Fruit fly (Drosophila melanogaster) whole organism, embryonic: Measurements from ENCODE around the gene CG13995.
A peak's percentile ranks its signal among the peaks of the same experiment; 100 is the strongest.

Experiments used
- ATbp ChIP-seq: fragments of 200-800 bp; sonication (Bioruptor generic); optimal IDR thresholded peaks from 2 replicates; lab custom pipeline; 2017; ENCODE audit warnings: missing biosample characterization, mild to moderate bottlenecking, missing genetic modification characterization, missing genetic modification reagents
- B-H2 ChIP-seq: fragments of 200-800 bp; sonication (Bioruptor generic); optimal IDR thresholded peaks from 2 replicates; lab custom pipeline; 2018; ENCODE audit warnings: missing biosample characterization, mild to moderate bottlenecking, missing genetic modification characterization
- Bdp1 ChIP-seq: fragments of 200-800 bp; sonication (Bioruptor generic); optimal IDR thresholded peaks from 3 replicates; lab custom pipeline; 2016; ENCODE audit warnings: missing biosample characterization, missing genetic modification characterization
- CG10543 ChIP-seq: fragments of 200-800 bp; sonication (Bioruptor generic); optimal IDR thresholded peaks from 3 replicates; lab custom pipeline; 2017; ENCODE audit warnings: missing biosample characterization, mild to moderate bottlenecking, missing genetic modification characterization, moderate library complexity
- CG12155 ChIP-seq: fragments of 200-800 bp; sonication (Bioruptor generic); optimal IDR thresholded peaks from 3 replicates; lab custom pipeline; 2016; ENCODE audit warnings: missing biosample characterization, missing genetic modification characterization
- CG1233 ChIP-seq: fragments of 200-800 bp; sonication (Bioruptor generic); optimal IDR thresholded peaks from 4 replicates; lab custom pipeline; 2018; ENCODE audit warnings: missing biosample characterization, mild to moderate bottlenecking, missing genetic modification characterization
- CG12659 ChIP-seq: fragments of 200-800 bp; sonication (Bioruptor generic); optimal IDR thresholded peaks from 3 replicates; lab custom pipeline; 2017; ENCODE audit warnings: mild to moderate bottlenecking, missing biosample characterization, missing genetic modification reagents, missing genetic modification characterization
- CG13287 ChIP-seq: fragments of 200-800 bp; sonication (Bioruptor generic); IDR thresholded peaks from 2 replicates; pipeline ENCODE4 v1.3.6; 2022; ENCODE audit warnings: missing biosample characterization, missing genetic modification characterization; ENCODE audit not compliant: partially characterized antibody
- CG13894 ChIP-seq: fragments of 200-800 bp; sonication (Bioruptor generic); optimal IDR thresholded peaks from 3 replicates; lab custom pipeline; 2018; ENCODE audit warnings: missing biosample characterization, mild to moderate bottlenecking, missing genetic modification characterization, moderate library complexity
- CG18011 ChIP-seq: fragments of 200-800 bp; sonication (Bioruptor generic); optimal IDR thresholded peaks from 2 replicates; lab custom pipeline; 2017; ENCODE audit warnings: missing biosample characterization, missing genetic modification characterization, mild to moderate bottlenecking, moderate library complexity, missing genotype
- CG18599 ChIP-seq: fragments of 200-800 bp; sonication (Bioruptor generic); optimal IDR thresholded peaks from 3 replicates; lab custom pipeline; 2017; ENCODE audit warnings: missing biosample characterization, missing genetic modification characterization, mild to moderate bottlenecking, moderate library complexity, missing genetic modification reagents
- CG2116 ChIP-seq: fragments of 200-800 bp; sonication (Bioruptor generic); optimal IDR thresholded peaks from 3 replicates; lab custom pipeline; 2018; ENCODE audit warnings: missing biosample characterization, mild to moderate bottlenecking, missing genetic modification characterization
- CG2678 ChIP-seq: fragments of 200-800 bp; sonication (Bioruptor generic); optimal IDR thresholded peaks from 3 replicates; lab custom pipeline; 2019; ENCODE audit warnings: missing biosample characterization, mild to moderate bottlenecking, missing genetic modification characterization, moderate library complexity
- CG31441 ChIP-seq: fragments of 200-800 bp; sonication (Bioruptor generic); IDR thresholded peaks from 2 replicates; pipeline ENCODE4 v1.3.6; 2022; ENCODE audit warnings: missing biosample characterization, missing genetic modification characterization
- CG33213 ChIP-seq: fragments of 200-800 bp; sonication (Bioruptor generic); optimal IDR thresholded peaks from 3 replicates; lab custom pipeline; 2016; ENCODE audit warnings: missing biosample characterization, missing genetic modification characterization
- CG33557 ChIP-seq: fragments of 200-800 bp; sonication (Bioruptor generic); optimal IDR thresholded peaks from 2 replicates; lab custom pipeline; 2019; ENCODE audit warnings: missing biosample characterization, mild to moderate bottlenecking, missing genetic modification characterization, moderate library complexity
- CG4328 ChIP-seq: fragments of 200-800 bp; sonication (Bioruptor generic); optimal IDR thresholded peaks from 3 replicates; lab custom pipeline; 2017; ENCODE audit warnings: missing biosample characterization, missing genetic modification reagents, missing genetic modification characterization
- CG5180 ChIP-seq: fragments of 200-800 bp; sonication (Bioruptor generic); optimal IDR thresholded peaks from 3 replicates; lab custom pipeline; 2017; ENCODE audit warnings: missing biosample characterization, missing genetic modification characterization, mild to moderate bottlenecking, moderate library complexity, missing genetic modification reagents
- CG6791 ChIP-seq: fragments of 200-800 bp; sonication (Bioruptor generic); IDR thresholded peaks from 3 replicates; pipeline ENCODE4 v1.3.6; 2022; ENCODE audit warnings: missing biosample characterization, missing genetic modification characterization; ENCODE audit not compliant: partially characterized antibody
- CG8359 ChIP-seq: fragments of 200-800 bp; sonication (Bioruptor generic); optimal IDR thresholded peaks from 2 replicates; lab custom pipeline; 2017; ENCODE audit warnings: missing biosample characterization, mild to moderate bottlenecking, missing genetic modification characterization, borderline replicate concordance
- CG8924 ChIP-seq: fragments of 200-800 bp; optimal IDR thresholded peaks from 3 replicates; lab custom pipeline; 2019; ENCODE audit warnings: missing biosample characterization, mild to moderate bottlenecking, missing genetic modification characterization, moderate library complexity
- CG9932 ChIP-seq: fragments of 200-800 bp; sonication (Bioruptor generic); IDR thresholded peaks from 2 replicates; pipeline ENCODE4 v1.3.6; 2022; ENCODE audit warnings: missing biosample characterization, missing genetic modification characterization
- Deaf1 ChIP-seq: fragments of 200-800 bp; optimal IDR thresholded peaks from 3 replicates; lab custom pipeline; 2019; ENCODE audit warnings: missing biosample characterization, mild to moderate bottlenecking, missing genetic modification characterization, moderate library complexity
- Dip2 ChIP-seq: fragments of 200-800 bp; sonication (Bioruptor generic); IDR thresholded peaks from 2 replicates; pipeline ENCODE4 v1.3.6; 2022; ENCODE audit warnings: missing biosample characterization, missing genetic modification characterization
- Doc2 ChIP-seq: fragments of 200-800 bp; sonication (Bioruptor generic); IDR thresholded peaks from 2 replicates; pipeline ENCODE4 v1.3.6; 2022; ENCODE audit warnings: missing biosample characterization, missing genetic modification characterization
- Eip74EF ChIP-seq, 2 experiments: fragments of 200-800 bp in 1 of 2; fragments of >200 bp in 1 of 2; sonication (Bioruptor generic) in 1 of 2; optimal IDR thresholded peaks; 2 replicates each; lab custom pipeline; 2017 to 2019; ENCODE audit warnings: missing biosample characterization in 2 of 2, missing genetic modification characterization in 2 of 2, mild to moderate bottlenecking in 1 of 2, moderate library complexity in 1 of 2
- Ets65A ChIP-seq: fragments of 200-800 bp; sonication (Bioruptor generic); peaks from one replicate; lab custom pipeline; 2016; ENCODE audit warnings: missing biosample characterization, missing genetic modification characterization
- Fer3 ChIP-seq: fragments of 200-800 bp; sonication (Bioruptor generic); optimal IDR thresholded peaks from 2 replicates; lab custom pipeline; 2018; ENCODE audit warnings: missing biosample characterization, mild to moderate bottlenecking, missing genetic modification characterization, moderate library complexity
- MESR4 ChIP-seq: fragments of 200-800 bp; sonication (Bioruptor generic); optimal IDR thresholded peaks from 2 replicates; lab custom pipeline; 2018; ENCODE audit warnings: missing biosample characterization, mild to moderate bottlenecking, missing genetic modification characterization, moderate library complexity
- Med ChIP-seq: fragments of 200-800 bp; sonication (Bioruptor generic); peaks from one replicate; lab custom pipeline; 2016; ENCODE audit warnings: missing biosample characterization, missing genetic modification characterization, mild to moderate bottlenecking, inconsistent platforms, moderate library complexity
- Pdp1 ChIP-seq, 2 experiments: fragments of 200-800 bp; sonication (Bioruptor generic); optimal IDR thresholded peaks; 3 replicates each; lab custom pipeline; 2016; ENCODE audit warnings: missing biosample characterization in 2 of 2, missing genetic modification characterization in 2 of 2, mild to moderate bottlenecking in 1 of 2, moderate library complexity in 1 of 2
- Rfx ChIP-seq: fragments of 200-800 bp; sonication (Bioruptor generic); IDR thresholded peaks from 2 replicates; pipeline ENCODE4 v1.3.6; 2022; ENCODE audit warnings: missing biosample characterization, missing genetic modification characterization
- Sox100B ChIP-seq: fragments of 200-800 bp; sonication (Bioruptor generic); optimal IDR thresholded peaks from 3 replicates; lab custom pipeline; 2018; ENCODE audit warnings: missing biosample characterization, mild to moderate bottlenecking, missing genetic modification characterization
- Sox102F ChIP-seq: fragments of 200-800 bp; sonication (Bioruptor generic); optimal IDR thresholded peaks from 2 replicates; lab custom pipeline; 2018; ENCODE audit warnings: missing biosample characterization, mild to moderate bottlenecking, missing genetic modification characterization, moderate library complexity
- caup ChIP-seq: fragments of 200-800 bp; sonication (Bioruptor generic); optimal IDR thresholded peaks from 3 replicates; lab custom pipeline; 2017; ENCODE audit warnings: missing biosample characterization, mild to moderate bottlenecking, missing genetic modification characterization, moderate library complexity; ENCODE audit not compliant: severe bottlenecking
- chinmo ChIP-seq: fragments of 200-800 bp; sonication (Bioruptor generic); IDR thresholded peaks from 4 replicates; pipeline ENCODE4 v1.3.6; 2022; ENCODE audit warnings: missing biosample characterization, missing genetic modification characterization; ENCODE audit not compliant: partially characterized antibody
- ci ChIP-seq: fragments of 200-800 bp; sonication (Bioruptor generic); IDR thresholded peaks from 3 replicates; pipeline ENCODE4 v1.3.6; 2022; ENCODE audit warnings: missing biosample characterization, missing genetic modification characterization
- dmrt11E ChIP-seq: fragments of 200-800 bp; sonication (Bioruptor generic); optimal IDR thresholded peaks from 3 replicates; lab custom pipeline; 2018; ENCODE audit warnings: missing biosample characterization, mild to moderate bottlenecking, missing genetic modification characterization, moderate library complexity
- eve ChIP-seq, 2 experiments: fragments of >200 bp; optimal IDR thresholded peaks; 2 replicates each; lab custom pipeline; 2017; ENCODE audit warnings: missing biosample characterization in 2 of 2, missing genetic modification characterization in 2 of 2
- gem ChIP-seq: fragments of 200-800 bp; sonication (Bioruptor generic); optimal IDR thresholded peaks from 2 replicates; lab custom pipeline; 2019; ENCODE audit warnings: missing biosample characterization, mild to moderate bottlenecking, missing genetic modification characterization, moderate library complexity
- grn ChIP-seq: fragments of 200-800 bp; sonication (Bioruptor generic); optimal IDR thresholded peaks from 3 replicates; lab custom pipeline; 2017; ENCODE audit warnings: missing biosample characterization, missing genetic modification characterization
- gsb-n ChIP-seq: fragments of 200-800 bp; sonication (Bioruptor generic); optimal IDR thresholded peaks from 3 replicates; lab custom pipeline; 2018; ENCODE audit warnings: missing biosample characterization, mild to moderate bottlenecking, missing genetic modification characterization
- ken ChIP-seq: fragments of 200-800 bp; sonication (Bioruptor generic); IDR thresholded peaks from 3 replicates; pipeline ENCODE4 v1.3.6; 2022; ENCODE audit warnings: missing biosample characterization, missing genetic modification characterization
- luna ChIP-seq: fragments of 200-800 bp; sonication (Bioruptor generic); optimal IDR thresholded peaks from 2 replicates; lab custom pipeline; 2016; ENCODE audit warnings: missing biosample characterization, missing genetic modification characterization
- salm ChIP-seq: fragments of 200-800 bp; sonication (Bioruptor generic); optimal IDR thresholded peaks from 2 replicates; lab custom pipeline; 2018; ENCODE audit warnings: missing biosample characterization, mild to moderate bottlenecking, missing genetic modification characterization
- sd ChIP-seq: fragments of 200-800 bp; sonication (Bioruptor generic); optimal IDR thresholded peaks from 3 replicates; lab custom pipeline; 2018; ENCODE audit warnings: missing biosample characterization, mild to moderate bottlenecking, missing genetic modification characterization, moderate library complexity
- sens ChIP-seq: fragments of 200-800 bp; sonication (Bioruptor generic); peaks from one replicate; lab custom pipeline; 2016; ENCODE audit warnings: missing biosample characterization, missing genetic modification characterization

CG13995 gene

dm6 chr2L:6082936-6083627 is 29.0 kb downstream of the CG13995 start (continued):
- TF ChIP-seq dmrt11E (tag; lab: Kevin White, UChicago) (no peak), Sox102F (GFP tag; lab: Kevin White, UChicago) (peak; percentile 1), Eip74EF (GFP tag; optimal IDR thresholded peaks at IDR 0.05; lab: Kevin White, UChicago) (peak in 1 of 2 experiments; percentile 88), grn (peak; percentile 59), luna (GFP tag; lab: Kevin White, UChicago) (no peak), MESR4 (GFP tag; lab: Kevin White, UChicago) (no peak), Dip2 (GFP tag; lab: Robert Waterston, UW) (no peak), Med (GFP tag; lab: Kevin White, UChicago) (peak; percentile 73), gem (tag; lab: Kevin White, UChicago) (peak; percentile 19), CG31441 (GFP tag; lab: Robert Waterston, UW) (no peak), Bdp1 (peak; percentile 8), Fer3 (tag; lab: Kevin White, UChicago) (peak; percentile 45), CG13287 (GFP tag; lab: Robert Waterston, UW) (0 out of 2 replicates have a peak, but pooled peaks have one; percentile 26), CG8924 (tag; lab: Kevin White, UChicago) (peak; percentile 37), chinmo (GFP tag; lab: Robert Waterston, UW) (peak; percentile 96; the same call in 3 of the 4 replicates), caup (GFP tag; lab: Kevin White, UChicago) (peak; percentile 55), Deaf1 (tag; lab: Kevin White, UChicago) (peak; percentile 99), ken (GFP tag; lab: Robert Waterston, UW) (no peak), CG5180 (GFP tag; lab: Kevin White, UChicago) (no peak), CG8359 (GFP tag; lab: Kevin White, UChicago) (no peak), gsb-n (tag; lab: Kevin White, UChicago) (peak; percentile 1), CG2116 (peak; percentile 18), CG13894 (tag; lab: Kevin White, UChicago) (peak; percentile 55), B-H2 (GFP tag; lab: Kevin White, UChicago) (peak; percentile 3), CG18599 (peak; percentile 25), CG2678 (peak; percentile 4), CG6791 (GFP tag; lab: Robert Waterston, UW) (0 out of 3 replicates have a peak, but pooled peaks have one; percentile 13), CG10543 (GFP tag; lab: Kevin White, UChicago) (peak; percentile 95), Doc2 (GFP tag; lab: Robert Waterston, UW) (no peak), CG33557 (GFP tag; lab: Kevin White, UChicago) (peak; percentile 36), ATbp (GFP tag; lab: Kevin White, UChicago) (no peak), CG12155 (GFP tag; lab: Kevin White, UChicago) (peak; percentile 27), Ets65A (GFP tag; lab: Kevin White, UChicago) (peak; percentile 60), Sox100B (GFP tag; lab: Kevin White, UChicago) (peak; percentile 35), Rfx (GFP tag; lab: Robert Waterston, UW) (peak; percentile 10; the same call in 1 of the 2 replicates), CG33213 (no peak), CG12659 (peak; percentile 22), Pdp1 (GFP tag; optimal IDR thresholded peaks at IDR 0.05; lab: Kevin White, UChicago) (peak in 1 of 2 experiments; percentile 70), CG4328 (GFP tag; lab: Kevin White, UChicago) (peak; percentile 52), sd (peak; percentile 80), CG9932 (GFP tag; lab: Robert Waterston, UW) (0 out of 2 replicates have a peak, but pooled peaks have one; percentile 7), sens (peak; percentile 83), salm (tag; lab: Kevin White, UChicago) (peak; percentile 11), eve (GFP tag; optimal IDR thresholded peaks at IDR 0.05; lab: Kevin White, UChicago) (peak in 1 of 2 experiments; percentile 88), ci (peak; percentile 31; the same call in 1 of the 3 replicates), CG1233 (GFP tag; lab: Kevin White, UChicago) (peak; percentile 2), CG18011 (GFP tag; lab: Kevin White, UChicago) (peak; percentile 0)
